Worm (Caenorhabditis elegans) whole organism, early embryonic: ENCODE data around the gene ZK792.7.

Experiments used
- B0310.2 ChIP-seq: sonication (generic microtip); optimal IDR thresholded peaks from 2 replicates; lab custom pipeline; 2016; ENCODE audit warnings: mild to moderate bottlenecking, missing genetic modification characterization, missing compliant biosample characterization
- F13C5.2 ChIP-seq: sonication (generic microtip); optimal IDR thresholded peaks from 2 replicates; lab custom pipeline; 2017; ENCODE audit warnings: mild to moderate bottlenecking, missing genetic modification characterization, inconsistent platforms, missing compliant biosample characterization
- aly-1 ChIP-seq: sonication (generic microtip); optimal IDR thresholded peaks from 2 replicates; lab custom pipeline; 2016; ENCODE audit warnings: missing genetic modification characterization, missing compliant biosample characterization
- ama-1 ChIP-seq: fragments of 150-350 bp; optimal IDR thresholded peaks from 2 replicates; lab custom pipeline; 2014
- ceh-13 ChIP-seq: fragments of 200-800 bp; sonication (Bioruptor generic); optimal IDR thresholded peaks from 2 replicates; lab custom pipeline; 2018; ENCODE audit warnings: mild to moderate bottlenecking, missing genetic modification characterization, missing compliant biosample characterization
- ceh-36 ChIP-seq: sonication (generic microtip); optimal IDR thresholded peaks from 2 replicates; lab custom pipeline; 2016; ENCODE audit warnings: missing genetic modification characterization, inconsistent platforms, missing compliant biosample characterization
- ets-7 ChIP-seq: sonication (generic microtip); optimal IDR thresholded peaks from 2 replicates; lab custom pipeline; 2016; ENCODE audit warnings: missing genotype, missing genetic modification characterization, missing compliant biosample characterization
- flt-1 ChIP-seq: fragments of 200-800 bp; sonication (Bioruptor generic); IDR thresholded peaks from 2 replicates; pipeline ENCODE4 v1.3.6; 2022; ENCODE audit warnings: missing genetic modification characterization, missing compliant biosample characterization
- hmbx-1 ChIP-seq: sonication (generic microtip); optimal IDR thresholded peaks from 2 replicates; lab custom pipeline; 2016; ENCODE audit warnings: mild to moderate bottlenecking, missing genetic modification characterization, missing compliant biosample characterization
- hmg-4 ChIP-seq: fragments of 200-800 bp; sonication (Bioruptor generic); optimal IDR thresholded peaks from 2 replicates; lab custom pipeline; 2018; ENCODE audit warnings: mild to moderate bottlenecking, missing genetic modification characterization, missing compliant biosample characterization
- hnd-1 ChIP-seq: sonication (generic microtip); optimal IDR thresholded peaks from 2 replicates; lab custom pipeline; 2016; ENCODE audit warnings: missing genetic modification characterization, missing compliant biosample characterization
- pes-1 ChIP-seq: fragments of 200-800 bp; sonication (Bioruptor generic); IDR thresholded peaks from 2 replicates; pipeline ENCODE4 v1.3.6; 2022; ENCODE audit warnings: missing genetic modification reagents, missing genetic modification characterization, missing compliant biosample characterization
- scrt-1 ChIP-seq: fragments of 200-800 bp; sonication (Bioruptor generic); IDR thresholded peaks from 2 replicates; pipeline ENCODE4 v1.3.6; 2022; ENCODE audit warnings: missing genetic modification characterization, missing compliant biosample characterization
- sea-1 ChIP-seq: fragments of 200-800 bp; sonication (Bioruptor generic); conservative IDR thresholded peaks from 2 replicates; pipeline ENCODE4 v1.3.6; 2022; ENCODE audit warnings: missing genetic modification characterization, missing compliant biosample characterization
- tbx-11 ChIP-seq: fragments of 200-800 bp; sonication (Bioruptor generic); IDR thresholded peaks from 2 replicates; pipeline ENCODE4 v1.3.6; 2022; ENCODE audit warnings: missing genetic modification characterization, missing compliant biosample characterization
- tbx-37 ChIP-seq: fragments of 200-800 bp; sonication (Bioruptor generic); conservative IDR thresholded peaks from 2 replicates; pipeline ENCODE4 v1.3.6; 2022; ENCODE audit warnings: missing genetic modification reagents, missing genetic modification characterization, missing compliant biosample characterization
- tra-4 ChIP-seq: sonication (generic microtip); optimal IDR thresholded peaks from 2 replicates; lab custom pipeline; 2017; ENCODE audit warnings: missing genetic modification characterization, missing compliant biosample characterization

The ZK792.7 gene

ce11 chrIV:11681905-11682304, 12.3 kb upstream of the ZK792.7 start, which contains the start of gene ZK792.4:
Gene ZK792.4 (minus strand): TSS chrIV:11682005.
- TF ChIP-seq hmg-4 (no peak), F13C5.2 (tag; lab: Kevin White, UChicago) (no peak), pes-1 (GFP tag; lab: Robert Waterston, UW) (no peak), hnd-1 (tag; lab: Kevin White, UChicago) (no peak), flt-1 (GFP tag; lab: Robert Waterston, UW) (no peak), ama-1 (lab: Kevin White, UChicago) (no peak), tbx-37 (GFP tag; lab: Robert Waterston, UW) (no peak), tbx-11 (GFP tag; lab: Robert Waterston, UW) (no peak), ceh-36 (tag; lab: Kevin White, UChicago) (no peak), hmbx-1 (tag; lab: Kevin White, UChicago) (no peak), ceh-13 (GFP tag; lab: Kevin White, UChicago) (no peak)

ce11 chrIV:11688018-11688417, 6.2 kb upstream of the ZK792.7 start, which contains the start of gene ZK792.5:
Gene ZK792.5 (minus strand): TSS chrIV:11688118.
- TF ChIP-seq ets-7 (tag; lab: Kevin White, UChicago) = no peak
- TF ChIP-seq ceh-13 (GFP tag; lab: Kevin White, UChicago) = no peak
- TF ChIP-seq hmbx-1 (tag; lab: Kevin White, UChicago) = no peak
- TF ChIP-seq ceh-36 (tag; lab: Kevin White, UChicago) = no peak
- TF ChIP-seq sea-1 (GFP tag; lab: Robert Waterston, UW) = no peak

ce11 chrIV:11690988-11691387, 3.3 kb upstream of the ZK792.7 start, which contains the start of gene let-60:
Gene let-60 (minus strand): TSS chrIV:11691088.
- TF ChIP-seq tbx-37 (GFP tag; lab: Robert Waterston, UW) = no peak
- no peak for TF ChIP-seq flt-1 (GFP tag; lab: Robert Waterston, UW)
- no peak for TF ChIP-seq ets-7 (tag; lab: Kevin White, UChicago)
- TF ChIP-seq scrt-1 (GFP tag; lab: Robert Waterston, UW) = no peak
- TF ChIP-seq ceh-36 (tag; lab: Kevin White, UChicago) = no peak
- no peak for TF ChIP-seq sea-1 (GFP tag; lab: Robert Waterston, UW)
- TF ChIP-seq hmbx-1 (tag; lab: Kevin White, UChicago) = no peak

ce11 chrIV:11691524-11691923, 2.7 kb upstream of the ZK792.7 start:
- TF ChIP-seq scrt-1 (GFP tag; lab: Robert Waterston, UW) = no peak

ce11 chrIV:11692071-11692673, 2.1 kb upstream of the ZK792.7 start:
- TF ChIP-seq scrt-1 (GFP tag; lab: Robert Waterston, UW) (no peak), pes-1 (GFP tag; lab: Robert Waterston, UW) (0 out of 2 replicates have a peak, but pooled peaks have one; percentile 38), ets-7 (tag; lab: Kevin White, UChicago) (no peak), aly-1 (tag; lab: Kevin White, UChicago) (peak; percentile 35), hnd-1 (tag; lab: Kevin White, UChicago) (no peak), tbx-37 (GFP tag; lab: Robert Waterston, UW) (no peak), F13C5.2 (tag; lab: Kevin White, UChicago) (peak; percentile 48), tra-4 (tag; lab: Kevin White, UChicago) (no peak), B0310.2 (no peak), ceh-13 (GFP tag; lab: Kevin White, UChicago) (no peak), hmg-4 (peak; percentile 82), ceh-36 (tag; lab: Kevin White, UChicago) (no peak), tbx-11 (GFP tag; lab: Robert Waterston, UW) (no peak), ama-1 (lab: Kevin White, UChicago) (no peak)

- no peak for TF ChIP-seq scrt-1 (GFP tag; lab: Robert Waterston, UW)
- TF ChIP-seq hmg-4 = no peak
- no peak for TF ChIP-seq ets-7 (tag; lab: Kevin White, UChicago)
- no peak for TF ChIP-seq pes-1 (GFP tag; lab: Robert Waterston, UW)
- TF ChIP-seq aly-1 (tag; lab: Kevin White, UChicago) = no peak
- no peak for TF ChIP-seq tbx-11 (GFP tag; lab: Robert Waterston, UW)
- no peak for TF ChIP-seq B0310.2
- no peak for TF ChIP-seq tbx-37 (GFP tag; lab: Robert Waterston, UW)
- TF ChIP-seq hnd-1 (tag; lab: Kevin White, UChicago) = no peak
These were observed 750 bp upstream of the ZK792.7 start, which contains the start of gene ZK792.12 for ce11 chrIV:11693493-11693892. Gene ZK792.12 (plus strand): TSS chrIV:11693793.

- TF ChIP-seq sea-1 (GFP tag; lab: Robert Waterston, UW) (no peak), hmbx-1 (tag; lab: Kevin White, UChicago) (no peak), flt-1 (GFP tag; lab: Robert Waterston, UW) (no peak), scrt-1 (GFP tag; lab: Robert Waterston, UW) (no peak), tra-4 (tag; lab: Kevin White, UChicago) (no peak), F13C5.2 (tag; lab: Kevin White, UChicago) (no peak)
These were observed 1.4 kb downstream of the ZK792.7 start for ce11 chrIV:11695634-11696033.

ce11 chrIV:11697514-11697913, 3.3 kb downstream of the ZK792.7 start:
- TF ChIP-seq tbx-11 (GFP tag; lab: Robert Waterston, UW) (no peak), hnd-1 (tag; lab: Kevin White, UChicago) (no peak), hmbx-1 (tag; lab: Kevin White, UChicago) (no peak), F13C5.2 (tag; lab: Kevin White, UChicago) (no peak), flt-1 (GFP tag; lab: Robert Waterston, UW) (no peak), B0310.2 (no peak), sea-1 (GFP tag; lab: Robert Waterston, UW) (no peak), tbx-37 (GFP tag; lab: Robert Waterston, UW) (no peak), ama-1 (lab: Kevin White, UChicago) (no peak), tra-4 (tag; lab: Kevin White, UChicago) (no peak), ets-7 (tag; lab: Kevin White, UChicago) (no peak), scrt-1 (GFP tag; lab: Robert Waterston, UW) (no peak), aly-1 (tag; lab: Kevin White, UChicago) (no peak), ceh-36 (tag; lab: Kevin White, UChicago) (no peak), pes-1 (GFP tag; lab: Robert Waterston, UW) (no peak), hmg-4 (no peak), ceh-13 (GFP tag; lab: Kevin White, UChicago) (no peak)
